Fruit fly (Drosophila melanogaster): ENCODE measurements around the gene Ugt35B1.

Gene Ugt35B1

DNA sequence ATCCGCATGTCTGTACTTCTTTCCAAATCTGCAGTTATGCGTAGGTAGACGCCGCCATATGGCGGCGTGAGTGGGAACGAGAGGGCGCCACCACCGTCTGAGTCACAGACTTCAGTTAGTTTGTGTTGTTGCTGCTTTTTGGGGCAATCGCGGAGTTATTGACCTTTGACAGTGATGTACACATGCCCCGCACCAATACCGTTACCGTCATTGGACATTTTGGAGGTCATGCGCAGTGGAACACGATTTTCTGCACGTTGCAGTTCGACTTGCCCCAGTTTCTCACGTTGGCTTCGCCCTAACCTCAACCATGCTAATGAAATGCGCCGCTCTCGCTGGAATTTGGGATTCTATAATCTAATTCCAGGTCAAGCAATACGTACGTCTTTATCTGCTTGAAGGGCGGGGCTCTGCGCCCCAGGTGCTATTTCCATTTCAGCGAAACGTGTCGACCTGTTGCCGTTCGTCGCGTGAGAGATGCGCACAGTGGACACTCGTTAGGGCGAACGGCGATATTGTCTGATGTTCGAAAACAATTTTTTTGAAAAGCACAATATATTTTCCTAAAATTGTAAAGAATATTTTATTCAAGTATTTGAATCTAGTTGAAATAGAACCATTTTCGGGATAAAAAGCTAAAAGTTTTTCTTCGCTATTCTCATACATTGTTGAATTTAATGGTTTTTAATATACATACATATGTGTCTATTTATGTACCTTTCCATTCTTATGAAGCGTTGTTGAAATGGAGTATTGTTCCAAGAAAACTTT lies 41.4 kb upstream of the Ugt35B1 start (continued):
- no peak for TF ChIP-seq CG16813 (GFP tag; IDR thresholded peaks at IDR 0.05; ENCODE audit: partially characterized antibody)
- TF ChIP-seq CG3726 (GFP tag; IDR thresholded peaks at IDR 0.05) = peak; percentile 53; the same call in 1 of the 3 replicates
- TF ChIP-seq CG18262 (tag; optimal IDR thresholded peaks at IDR 0.05) = peak; percentile 61
- TF ChIP-seq NK7.1 (GFP tag; optimal IDR thresholded peaks at IDR 0.05) = peak; percentile 35
- TF ChIP-seq CG7839 (tag; optimal IDR thresholded peaks at IDR 0.05) = peak; percentile 75
- TF ChIP-seq CG18619 (GFP tag; optimal IDR thresholded peaks at IDR 0.05) = peak; percentile 40
- peak; percentile 96 for TF ChIP-seq row (GFP tag; IDR thresholded peaks at IDR 0.05)
- TF ChIP-seq CG17829 (tag; optimal IDR thresholded peaks at IDR 0.05) = peak; percentile 70
- peak; percentile 75 for TF ChIP-seq CG10366 (GFP tag; IDR thresholded peaks at IDR 0.05)
- TF ChIP-seq Drgx (GFP tag; IDR thresholded peaks at IDR 0.05) = peak; percentile 70
- peak; percentile 89 for TF ChIP-seq CG12155 (GFP tag; optimal IDR thresholded peaks at IDR 0.05)
- TF ChIP-seq Ptx1 (GFP tag; IDR thresholded peaks at IDR 0.05) = peak; percentile 81
- peak; percentile 96 for TF ChIP-seq cwo (GFP tag; optimal IDR thresholded peaks at IDR 0.05)
- peak; percentile 48 for TF ChIP-seq fu2 (GFP tag; optimal IDR thresholded peaks at IDR 0.05)
- peak; percentile 74 for TF ChIP-seq HLH54F (GFP tag; optimal IDR thresholded peaks at IDR 0.05)
- TF ChIP-seq Xrp1 (GFP tag; IDR thresholded peaks at IDR 0.05) = peak; percentile 77
- peak; percentile 57 for TF ChIP-seq YL-1 (GFP tag; optimal IDR thresholded peaks at IDR 0.05)
- TF ChIP-seq Side (GFP tag; optimal IDR thresholded peaks at IDR 0.05) = peak; percentile 53
- peak; percentile 76 for TF ChIP-seq CG17612 (GFP tag; IDR thresholded peaks at IDR 0.05)
- TF ChIP-seq zfh1 (GFP tag; IDR thresholded peaks at IDR 0.05) = peak; percentile 82
- no peak for TF ChIP-seq Opbp (GFP tag; IDR thresholded peaks at IDR 0.05; ENCODE audit: partially characterized antibody)
- no peak for TF ChIP-seq salm (tag; optimal IDR thresholded peaks at IDR 0.05)
- TF ChIP-seq CG14014 (GFP tag; IDR thresholded peaks at IDR 0.05) = peak; percentile 80
- no peak for TF ChIP-seq dati (GFP tag; IDR thresholded peaks at IDR 0.05)
- TF ChIP-seq ttk (GFP tag; IDR thresholded peaks at IDR 0.05) = peak; percentile 65
- TF ChIP-seq fd64A (GFP tag; optimal IDR thresholded peaks at IDR 0.05) = no peak
- peak; percentile 27 for TF ChIP-seq gcm (GFP tag; optimal IDR thresholded peaks at IDR 0.05)
- TF ChIP-seq CG4730 (GFP tag; IDR thresholded peaks at IDR 0.05) = peak; percentile 56; the same call in 1 of the 2 replicates
- TF ChIP-seq CG7556 (GFP tag; optimal IDR thresholded peaks at IDR 0.05) = peak; percentile 65
- peak; percentile 68 for TF ChIP-seq CG16863 (GFP tag; optimal IDR thresholded peaks at IDR 0.05)
- peak; percentile 30 for TF ChIP-seq ERR (GFP tag; optimal IDR thresholded peaks at IDR 0.05)
- TF ChIP-seq hkb (optimal IDR thresholded peaks at IDR 0.05) = no peak
- peak; percentile 73 for TF ChIP-seq hkb (GFP tag; IDR thresholded peaks at IDR 0.05)
- TF ChIP-seq Dref (GFP tag; IDR thresholded peaks at IDR 0.05) = peak; percentile 18; the same call in 1 of the 2 replicates
- peak; percentile 57 for TF ChIP-seq chn (GFP tag; optimal IDR thresholded peaks at IDR 0.05)
- no peak for TF ChIP-seq CG6683 (GFP tag; optimal IDR thresholded peaks at IDR 0.05)
- peak; percentile 55 for TF ChIP-seq CG3065 (GFP tag; optimal IDR thresholded peaks at IDR 0.05)
- TF ChIP-seq CG9437 (GFP tag; optimal IDR thresholded peaks at IDR 0.05) = peak; percentile 37
- TF ChIP-seq CG3163 (GFP tag; optimal IDR thresholded peaks at IDR 0.05) = peak; percentile 34
- TF ChIP-seq kay (GFP tag; optimal IDR thresholded peaks at IDR 0.05) = peak; percentile 84
- TF ChIP-seq E2f1 (GFP tag; IDR thresholded peaks at IDR 0.05) = peak; percentile 60
- peak; percentile 65 for TF ChIP-seq tx (GFP tag; optimal IDR thresholded peaks at IDR 0.05)
- TF ChIP-seq cas (GFP tag; IDR thresholded peaks at IDR 0.05) = peak; percentile 44; the same call in 1 of the 2 replicates
- peak; percentile 88 for TF ChIP-seq CG30403 (GFP tag; optimal IDR thresholded peaks at IDR 0.05)
- peak; percentile 74 for TF ChIP-seq Hsf (GFP tag; optimal IDR thresholded peaks at IDR 0.05)
- no peak for TF ChIP-seq Poxn (GFP tag; IDR thresholded peaks at IDR 0.05)
- TF ChIP-seq sima (GFP tag; optimal IDR thresholded peaks at IDR 0.05) = no peak
- peak; percentile 87 for TF ChIP-seq kah (GFP tag; optimal IDR thresholded peaks at IDR 0.05)
- TF ChIP-seq CG11560 (tag; IDR thresholded peaks at IDR 0.05) = no peak
- TF ChIP-seq Hr51 (GFP tag; optimal IDR thresholded peaks at IDR 0.05) = peak; percentile 49 to 63
